Fruit fly (Drosophila melanogaster) whole organism, embryonic: Measurements from ENCODE around the gene Spps.

Experiments
- C15 ChIP-seq: fragments of 200-800 bp; sonication (Bioruptor generic); IDR thresholded peaks from 3 replicates; pipeline ENCODE4 v1.3.6; 2022; ENCODE audit warnings: missing biosample characterization, missing genetic modification characterization
- CG11696 ChIP-seq: fragments of 200-800 bp; sonication (Bioruptor generic); IDR thresholded peaks from 2 replicates; pipeline ENCODE4 v1.3.6; 2022; ENCODE audit warnings: missing biosample characterization, missing genetic modification characterization
- CG12391 ChIP-seq: fragments of 200-800 bp; sonication (Bioruptor generic); optimal IDR thresholded peaks from 3 replicates; lab custom pipeline; 2018; ENCODE audit warnings: missing biosample characterization, mild to moderate bottlenecking, missing genetic modification characterization, moderate library complexity
- CG12769 ChIP-seq: fragments of 200-800 bp; sonication (Bioruptor generic); optimal IDR thresholded peaks from 2 replicates; lab custom pipeline; 2019; ENCODE audit warnings: missing biosample characterization, mild to moderate bottlenecking, missing genetic modification characterization, moderate library complexity
- CG12942 ChIP-seq: fragments of 200-800 bp; sonication (Bioruptor generic); optimal IDR thresholded peaks from 3 replicates; lab custom pipeline; 2016; ENCODE audit warnings: missing biosample characterization, missing genetic modification characterization
- CG15479 ChIP-seq: fragments of 200-800 bp; sonication (Bioruptor generic); optimal IDR thresholded peaks from 3 replicates; lab custom pipeline; 2019; ENCODE audit warnings: missing biosample characterization, mild to moderate bottlenecking, missing genetic modification characterization, moderate library complexity
- CG3065 ChIP-seq: fragments of 200-800 bp; sonication (Bioruptor generic); optimal IDR thresholded peaks from 2 replicates; lab custom pipeline; 2016; ENCODE audit warnings: missing biosample characterization, missing genetic modification characterization
- CG3163 ChIP-seq: fragments of 200-800 bp; sonication (Bioruptor generic); optimal IDR thresholded peaks from 3 replicates; lab custom pipeline; 2016; ENCODE audit warnings: missing biosample characterization, missing genetic modification characterization
- CG4404 ChIP-seq: fragments of 200-800 bp; sonication (Bioruptor generic); IDR thresholded peaks from 2 replicates; pipeline ENCODE4 v1.3.6; 2022; ENCODE audit warnings: missing biosample characterization, missing genetic modification characterization
- CG9817 ChIP-seq: fragments of 200-800 bp; sonication (Bioruptor generic); optimal IDR thresholded peaks from 2 replicates; lab custom pipeline; 2018; ENCODE audit warnings: missing biosample characterization, mild to moderate bottlenecking, missing genetic modification characterization, moderate library complexity
- Ets65A ChIP-seq: fragments of 200-800 bp; sonication (Bioruptor generic); peaks from one replicate; lab custom pipeline; 2016; ENCODE audit warnings: missing biosample characterization, missing genetic modification characterization
- Ets97D ChIP-seq: fragments of 200-800 bp; sonication (Bioruptor generic); optimal IDR thresholded peaks from 3 replicates; lab custom pipeline; 2016; ENCODE audit warnings: missing biosample characterization, missing genetic modification characterization
- Hmr ChIP-seq: fragments of 200-800 bp; sonication (Bioruptor generic); optimal IDR thresholded peaks from 3 replicates; lab custom pipeline; 2017; ENCODE audit warnings: mild to moderate bottlenecking, missing biosample characterization, missing genetic modification reagents, missing genetic modification characterization
- Hr3 ChIP-seq: fragments of 200-800 bp; sonication (Bioruptor generic); optimal IDR thresholded peaks from 3 replicates; lab custom pipeline; 2016; ENCODE audit warnings: missing biosample characterization, missing genetic modification characterization
- Jarid2 ChIP-seq: fragments of 200-800 bp; sonication (Bioruptor generic); optimal IDR thresholded peaks from 3 replicates; lab custom pipeline; 2017; ENCODE audit warnings: mild to moderate bottlenecking, missing biosample characterization, missing genetic modification reagents, missing genetic modification characterization
- Lhr ChIP-seq: fragments of 200-800 bp; sonication (Bioruptor generic); optimal IDR thresholded peaks from 3 replicates; lab custom pipeline; 2017; ENCODE audit warnings: mild to moderate bottlenecking, missing biosample characterization, missing genetic modification reagents, missing genetic modification characterization
- Med ChIP-seq: fragments of 200-800 bp; sonication (Bioruptor generic); peaks from one replicate; lab custom pipeline; 2016; ENCODE audit warnings: missing biosample characterization, missing genetic modification characterization, mild to moderate bottlenecking, inconsistent platforms, moderate library complexity
- Myb ChIP-seq: fragments of 200-800 bp; sonication (Bioruptor generic); optimal IDR thresholded peaks from 2 replicates; lab custom pipeline; 2016; ENCODE audit warnings: missing biosample characterization, missing genetic modification characterization
- Nf-YA ChIP-seq: fragments of 200-800 bp; sonication (Bioruptor generic); IDR thresholded peaks from 2 replicates; pipeline ENCODE4 v1.3.6; 2022; ENCODE audit warnings: missing biosample characterization, missing genetic modification characterization
- Pdp1 ChIP-seq, 2 experiments: fragments of 200-800 bp; sonication (Bioruptor generic); optimal IDR thresholded peaks; 3 replicates each; lab custom pipeline; 2016; ENCODE audit warnings: missing biosample characterization in 2 of 2, missing genetic modification characterization in 2 of 2, mild to moderate bottlenecking in 1 of 2, moderate library complexity in 1 of 2
- Ravus ChIP-seq: fragments of 200-800 bp; sonication (Bioruptor generic); IDR thresholded peaks from 2 replicates; pipeline ENCODE4 v1.3.6; 2022; ENCODE audit warnings: missing biosample characterization, missing genetic modification characterization
- Xbp1 ChIP-seq: fragments of 200-800 bp; sonication (Bioruptor generic); optimal IDR thresholded peaks from 3 replicates; lab custom pipeline; 2016; ENCODE audit warnings: missing biosample characterization, mild to moderate bottlenecking, missing genetic modification characterization
- ci ChIP-seq: fragments of 200-800 bp; sonication (Bioruptor generic); IDR thresholded peaks from 3 replicates; pipeline ENCODE4 v1.3.6; 2022; ENCODE audit warnings: missing biosample characterization, missing genetic modification characterization
- croc ChIP-seq: fragments of 200-800 bp; sonication (Bioruptor generic); conservative IDR thresholded peaks from 3 replicates; pipeline ENCODE4 v1.3.6; 2022; ENCODE audit warnings: missing biosample characterization, missing genetic modification characterization
- cwo ChIP-seq: fragments of 200-800 bp; sonication (Bioruptor generic); optimal IDR thresholded peaks from 3 replicates; lab custom pipeline; 2017; ENCODE audit warnings: missing biosample characterization, missing genetic modification characterization, mild to moderate bottlenecking, moderate library complexity, missing genetic modification reagents
- gcm ChIP-seq: fragments of 200-800 bp; sonication (Bioruptor generic); optimal IDR thresholded peaks from 2 replicates; lab custom pipeline; 2019; ENCODE audit warnings: missing biosample characterization, mild to moderate bottlenecking, missing genetic modification characterization, moderate library complexity
- gfzf ChIP-seq: fragments of 200-800 bp; sonication (Bioruptor generic); optimal IDR thresholded peaks from 2 replicates; lab custom pipeline; 2016; ENCODE audit warnings: missing biosample characterization, mild to moderate bottlenecking, missing genetic modification characterization, moderate library complexity
- grn ChIP-seq: fragments of 200-800 bp; sonication (Bioruptor generic); optimal IDR thresholded peaks from 3 replicates; lab custom pipeline; 2017; ENCODE audit warnings: missing biosample characterization, missing genetic modification characterization
- gro ChIP-seq: fragments of 200-800 bp; sonication (Bioruptor generic); optimal IDR thresholded peaks from 2 replicates; lab custom pipeline; 2016; ENCODE audit warnings: missing biosample characterization, missing genetic modification characterization
- her ChIP-seq: fragments of 200-800 bp; sonication (Bioruptor generic); optimal IDR thresholded peaks from 2 replicates; lab custom pipeline; 2016; ENCODE audit warnings: missing biosample characterization, missing genetic modification characterization
- kay ChIP-seq: fragments of 200-800 bp; sonication (Bioruptor generic); optimal IDR thresholded peaks from 2 replicates; lab custom pipeline; 2016; ENCODE audit warnings: missing biosample characterization, missing genetic modification characterization
- onecut ChIP-seq: fragments of 200-800 bp; sonication (Bioruptor generic); IDR thresholded peaks from 2 replicates; pipeline ENCODE4 v1.3.6; 2022; ENCODE audit warnings: missing biosample characterization, missing genetic modification characterization
- pb ChIP-seq: fragments of 200-800 bp; sonication (Bioruptor generic); optimal IDR thresholded peaks from 3 replicates; lab custom pipeline; 2016; ENCODE audit warnings: missing biosample characterization, missing genetic modification characterization
- pita ChIP-seq: fragments of 200-800 bp; sonication (Bioruptor generic); optimal IDR thresholded peaks from 2 replicates; lab custom pipeline; 2017; ENCODE audit warnings: missing biosample characterization, mild to moderate bottlenecking, missing genetic modification characterization
- sd ChIP-seq: fragments of 200-800 bp; sonication (Bioruptor generic); optimal IDR thresholded peaks from 3 replicates; lab custom pipeline; 2018; ENCODE audit warnings: missing biosample characterization, mild to moderate bottlenecking, missing genetic modification characterization, moderate library complexity
- sug ChIP-seq: fragments of 200-800 bp; optimal IDR thresholded peaks from 2 replicates; lab custom pipeline; 2019; ENCODE audit warnings: missing biosample characterization, mild to moderate bottlenecking, missing genetic modification characterization, moderate library complexity
- unpg ChIP-seq: fragments of 200-800 bp; sonication (Bioruptor generic); optimal IDR thresholded peaks from 3 replicates; lab custom pipeline; 2018; ENCODE audit warnings: missing biosample characterization, mild to moderate bottlenecking, missing genetic modification characterization, moderate library complexity
- vvl ChIP-seq: fragments of 200-800 bp; sonication (Bioruptor generic); IDR thresholded peaks from 2 replicates; pipeline ENCODE4 v1.3.6; 2022; ENCODE audit warnings: missing biosample characterization, missing genetic modification characterization

Spps gene

dm6 chr3R:24226744-24227143 is at the start of gene Spps, which contains the start of gene CG13609 (continued):
- TF ChIP-seq Ravus (no peak), unpg (GFP tag; lab: Kevin White, UChicago) (no peak), vvl (GFP tag; lab: Robert Waterston, UW) (peak; percentile 44), CG3065 (GFP tag; lab: Kevin White, UChicago) (no peak), Ets97D (GFP tag; lab: Kevin White, UChicago) (peak; percentile 93), her (GFP tag; lab: Kevin White, UChicago) (peak; percentile 22)

- TF ChIP-seq sug (tag; lab: Kevin White, UChicago) (peak; percentile 1), pb (no peak), Hmr (no peak), cwo (GFP tag; lab: Kevin White, UChicago) (peak; percentile 96), croc (GFP tag; lab: Robert Waterston, UW) (no peak), Xbp1 (GFP tag; lab: Kevin White, UChicago) (no peak), gfzf (GFP tag; lab: Kevin White, UChicago) (no peak), CG3163 (GFP tag; lab: Kevin White, UChicago) (no peak), ci (GFP tag; lab: Robert Waterston, UW) (no peak), sd (peak; percentile 9), Pdp1 (GFP tag; optimal IDR thresholded peaks at IDR 0.05; lab: Kevin White, UChicago) (peak in 1 of 2 experiments; percentile 44), Lhr (GFP tag; lab: Kevin White, UChicago) (no peak), CG9817 (tag; lab: Kevin White, UChicago) (no peak), Myb (GFP tag; lab: Kevin White, UChicago) (no peak), Jarid2 (GFP tag; lab: Kevin White, UChicago) (no peak), CG12391 (tag; lab: Kevin White, UChicago) (no peak), gcm (GFP tag; lab: Kevin White, UChicago) (no peak), kay (GFP tag; lab: Kevin White, UChicago) (no peak), onecut (GFP tag; lab: Robert Waterston, UW) (no peak), CG15479 (GFP tag; lab: Kevin White, UChicago) (no peak), Hr3 (GFP tag; lab: Kevin White, UChicago) (no peak), CG12942 (GFP tag; lab: Kevin White, UChicago) (no peak), Nf-YA (GFP tag; lab: Robert Waterston, UW) (no peak), CG4404 (GFP tag; lab: Robert Waterston, UW) (no peak), CG11696 (no peak), gro (GFP tag; lab: Kevin White, UChicago) (no peak), pita (GFP tag; lab: Kevin White, UChicago) (no peak), CG12769 (tag; lab: Kevin White, UChicago) (no peak)
Observed at dm6 chr3R:24275463-24275862, 48.7 kb upstream of the Spps start.

- TF ChIP-seq C15 (GFP tag; lab: Robert Waterston, UW) (no peak), Ets65A (peak; percentile 46), Med (GFP tag; lab: Kevin White, UChicago) (peak; percentile 11), grn (GFP tag; lab: Kevin White, UChicago) (no peak)
Observed at dm6 chr3R:24274212-24274611, 47.5 kb upstream of the Spps start.
